Worm (Caenorhabditis elegans): ENCODE results near the gene Y66D12A.1.

The Y66D12A.1 gene

ce11 chrIII:11656389-11656788 lies 48.4 kb downstream of the Y66D12A.1 start:
- TF ChIP-seq elt-3 (tag; optimal IDR thresholded peaks at IDR 0.05) (no peak), unc-62 (GFP tag; optimal IDR thresholded peaks at IDR 0.05) (no peak), lin-11 (tag; optimal IDR thresholded peaks at IDR 0.05) (no peak), elt-1 (tag; optimal IDR thresholded peaks at IDR 0.05) (no peak), lin-39 (tag; optimal IDR thresholded peaks at IDR 0.05) (no peak), nhr-12 (tag; optimal IDR thresholded peaks at IDR 0.05) (no peak), nhr-237 (tag; optimal IDR thresholded peaks at IDR 0.05) (no peak), sma-9 (GFP tag; optimal IDR thresholded peaks at IDR 0.05) (no peak), sma-9 (tag; optimal IDR thresholded peaks at IDR 0.05) (no peak), mab-5 (tag; optimal IDR thresholded peaks at IDR 0.05) (no peak), alr-1 (tag; optimal IDR thresholded peaks at IDR 0.05) (no peak)

ce11 chrIII:11657185-11657817 lies 49.3 kb downstream of the Y66D12A.1 start, which contains the start of gene crh-1:
crh-1 (plus strand) TSS chrIII:11657767.
- peak; percentile 80 for TF ChIP-seq nhr-25 (tag; optimal IDR thresholded peaks at IDR 0.05)
- TF ChIP-seq gmeb-1 (tag; optimal IDR thresholded peaks at IDR 0.05): peak; percentile 86
- TF ChIP-seq mbf-1 (tag; optimal IDR thresholded peaks at IDR 0.05): no peak
- peak; percentile 66 for TF ChIP-seq egl-27 (tag; optimal IDR thresholded peaks at IDR 0.05)
- TF ChIP-seq mdl-1 (tag; optimal IDR thresholded peaks at IDR 0.05): peak in 1 of 2 experiments; percentile 56
- peak; percentile 69 for TF ChIP-seq nhr-129 (tag; optimal IDR thresholded peaks at IDR 0.05)
- peak; percentile 76 to 89 for TF ChIP-seq lsy-2 (tag; optimal IDR thresholded peaks at IDR 0.05)
- TF ChIP-seq skn-1 (tag; optimal IDR thresholded peaks at IDR 0.05): no peak
- peak; percentile 33 for TF ChIP-seq blmp-1 (tag; optimal IDR thresholded peaks at IDR 0.05; ENCODE audit: insufficient read depth)
- peak; percentile 78 for TF ChIP-seq lin-13 (GFP tag; optimal IDR thresholded peaks at IDR 0.05)
- TF ChIP-seq sma-3 (GFP tag; optimal IDR thresholded peaks at IDR 0.05): peak; percentile 60
- no peak for TF ChIP-seq dmd-4 (tag; optimal IDR thresholded peaks at IDR 0.05)
- TF ChIP-seq nhr-6 (tag; optimal IDR thresholded peaks at IDR 0.05): peak; percentile 73
- peak; percentile 23 for TF ChIP-seq ceh-82 (tag; optimal IDR thresholded peaks at IDR 0.05)
- peak; percentile 76 for TF ChIP-seq F13H6.1 (tag; optimal IDR thresholded peaks at IDR 0.05)
- TF ChIP-seq C34F6.9 (tag; optimal IDR thresholded peaks at IDR 0.05): peak; percentile 91
- TF ChIP-seq fos-1 (tag; optimal IDR thresholded peaks at IDR 0.05): peak; percentile 45
- TF ChIP-seq lin-39 (tag; optimal IDR thresholded peaks at IDR 0.05): no peak
- peak; percentile 21 for TF ChIP-seq lin-11 (tag; optimal IDR thresholded peaks at IDR 0.05)
- peak; percentile 46 for TF ChIP-seq snpc-4 (tag; optimal IDR thresholded peaks at IDR 0.05)
- TF ChIP-seq ama-1 (optimal IDR thresholded peaks at IDR 0.05): no peak
- peak; percentile 89 for TF ChIP-seq crh-2 (tag; optimal IDR thresholded peaks at IDR 0.05)
- TF ChIP-seq ZK546.5 (tag; optimal IDR thresholded peaks at IDR 0.05): no peak
- peak; percentile 30 for TF ChIP-seq zag-1 (tag; optimal IDR thresholded peaks at IDR 0.05)
- TF ChIP-seq nhr-77 (tag; optimal IDR thresholded peaks at IDR 0.05): no peak
- TF ChIP-seq mab-5 (tag; optimal IDR thresholded peaks at IDR 0.05): peak; percentile 78
- TF ChIP-seq ztf-4 (tag; optimal IDR thresholded peaks at IDR 0.05): peak; percentile 68
- peak; percentile 75 for TF ChIP-seq unc-55 (GFP tag; optimal IDR thresholded peaks at IDR 0.05)
- peak; percentile 84 for TF ChIP-seq sma-9 (GFP tag; optimal IDR thresholded peaks at IDR 0.05)
- TF ChIP-seq sma-9 (tag; optimal IDR thresholded peaks at IDR 0.05): no peak
- TF ChIP-seq nhr-10 (tag; optimal IDR thresholded peaks at IDR 0.05): peak; percentile 71
- peak; percentile 46 for TF ChIP-seq nhr-21 (tag; optimal IDR thresholded peaks at IDR 0.05)
- peak; percentile 90 for TF ChIP-seq sem-4 (tag; optimal IDR thresholded peaks at IDR 0.05)

- TF ChIP-seq nhr-129 (tag; optimal IDR thresholded peaks at IDR 0.05) (no peak), ztf-11 (tag; optimal IDR thresholded peaks at IDR 0.05) (no peak), ceh-82 (tag; optimal IDR thresholded peaks at IDR 0.05) (no peak), nhr-77 (tag; optimal IDR thresholded peaks at IDR 0.05) (no peak), Y55F3AM.14 (GFP tag; optimal IDR thresholded peaks at IDR 0.05) (no peak), ztf-1 (GFP tag; conservative IDR thresholded peaks at IDR 0.05) (no peak), elt-3 (tag; optimal IDR thresholded peaks at IDR 0.05) (no peak), fos-1 (tag; optimal IDR thresholded peaks at IDR 0.05) (no peak), lin-39 (tag; optimal IDR thresholded peaks at IDR 0.05) (no peak), F13H6.1 (tag; optimal IDR thresholded peaks at IDR 0.05) (no peak), peb-1 (tag; optimal IDR thresholded peaks at IDR 0.05) (no peak), sma-9 (GFP tag; optimal IDR thresholded peaks at IDR 0.05) (no peak), sma-9 (tag; optimal IDR thresholded peaks at IDR 0.05) (no peak), nhr-25 (tag; optimal IDR thresholded peaks at IDR 0.05) (no peak), dmd-4 (tag; optimal IDR thresholded peaks at IDR 0.05) (no peak), alr-1 (tag; optimal IDR thresholded peaks at IDR 0.05) (no peak), nhr-11 (tag; optimal IDR thresholded peaks at IDR 0.05) (no peak), mbf-1 (tag; optimal IDR thresholded peaks at IDR 0.05) (no peak), mdl-1 (tag; optimal IDR thresholded peaks at IDR 0.05) (no peak), ceh-16 (tag; optimal IDR thresholded peaks at IDR 0.05) (no peak)
Measured at ce11 chrIII:11659804-11660203, 51.8 kb downstream of the Y66D12A.1 start.

Data from whole organism, L2 larva.